Fruit fly (Drosophila melanogaster) whole organism, embryonic: Measurements from ENCODE around the gene CG10809.

Source experiments
- Adf1 ChIP-seq: fragments of 200-800 bp; sonication (Bioruptor generic); IDR thresholded peaks from 2 replicates; pipeline ENCODE4 v1.3.6; 2022; ENCODE audit warnings: missing biosample characterization, missing genetic modification characterization
- Aef1 ChIP-seq: fragments of 200-800 bp; sonication (Bioruptor generic); IDR thresholded peaks from 3 replicates; pipeline ENCODE4 v1.3.6; 2022; ENCODE audit warnings: missing biosample characterization, missing genetic modification characterization
- B-H2 ChIP-seq: fragments of 200-800 bp; sonication (Bioruptor generic); optimal IDR thresholded peaks from 2 replicates; lab custom pipeline; 2018; ENCODE audit warnings: missing biosample characterization, mild to moderate bottlenecking, missing genetic modification characterization
- Bdp1 ChIP-seq: fragments of 200-800 bp; sonication (Bioruptor generic); optimal IDR thresholded peaks from 3 replicates; lab custom pipeline; 2016; ENCODE audit warnings: missing biosample characterization, missing genetic modification characterization
- CG10366 ChIP-seq: fragments of 200-800 bp; sonication (Bioruptor generic); IDR thresholded peaks from 2 replicates; pipeline ENCODE4 v1.3.6; 2022; ENCODE audit warnings: missing biosample characterization, missing genetic modification characterization
- CG11504 ChIP-seq: fragments of 200-800 bp; sonication (Bioruptor generic); optimal IDR thresholded peaks from 3 replicates; lab custom pipeline; 2019; ENCODE audit warnings: missing biosample characterization, mild to moderate bottlenecking, missing genetic modification characterization, moderate library complexity
- CG14050 ChIP-seq: fragments of 200-800 bp; sonication (Bioruptor generic); IDR thresholded peaks from 3 replicates; pipeline ENCODE4 v1.3.6; 2022; ENCODE audit warnings: missing biosample characterization, missing genetic modification characterization
- CG17385 ChIP-seq: fragments of 200-800 bp; sonication (Bioruptor generic); optimal IDR thresholded peaks from 3 replicates; lab custom pipeline; 2018; ENCODE audit warnings: missing biosample characterization, mild to moderate bottlenecking, missing genetic modification characterization
- CG17829 ChIP-seq: fragments of 200-800 bp; optimal IDR thresholded peaks from 2 replicates; lab custom pipeline; 2019; ENCODE audit warnings: missing biosample characterization, mild to moderate bottlenecking, missing genetic modification characterization, moderate library complexity
- CG1792 ChIP-seq: fragments of 200-800 bp; sonication (Bioruptor generic); optimal IDR thresholded peaks from 2 replicates; lab custom pipeline; 2016; ENCODE audit warnings: missing biosample characterization, missing genetic modification characterization
- CG1832 ChIP-seq: fragments of 200-800 bp; sonication (Bioruptor generic); optimal IDR thresholded peaks from 2 replicates; lab custom pipeline; 2017; ENCODE audit warnings: missing biosample characterization, mild to moderate bottlenecking, missing genetic modification characterization, inconsistent platforms
- CG31388 ChIP-seq: fragments of 200-800 bp; sonication (Bioruptor generic); optimal IDR thresholded peaks from 2 replicates; lab custom pipeline; 2016; ENCODE audit warnings: missing biosample characterization, missing genetic modification characterization
- CG34376 ChIP-seq: fragments of 200-800 bp; sonication (Bioruptor generic); optimal IDR thresholded peaks from 2 replicates; lab custom pipeline; 2018; ENCODE audit warnings: missing biosample characterization, mild to moderate bottlenecking, missing genetic modification characterization
- CG34422 ChIP-seq: fragments of 200-800 bp; sonication (Bioruptor generic); IDR thresholded peaks from 3 replicates; pipeline ENCODE4 v1.3.6; 2022; ENCODE audit warnings: missing biosample characterization, missing genetic modification characterization
- CG4282 ChIP-seq: fragments of 200-800 bp; sonication (Bioruptor generic); optimal IDR thresholded peaks from 2 replicates; lab custom pipeline; 2016; ENCODE audit warnings: missing biosample characterization, missing genetic modification characterization
- CG4617 ChIP-seq: fragments of 200-800 bp; sonication (Bioruptor generic); optimal IDR thresholded peaks from 3 replicates; lab custom pipeline; 2016; ENCODE audit warnings: missing biosample characterization, missing genetic modification characterization, borderline replicate concordance
- CG7786 ChIP-seq: fragments of 200-800 bp; sonication (Bioruptor generic); optimal IDR thresholded peaks from 2 replicates; lab custom pipeline; 2016; ENCODE audit warnings: missing biosample characterization, missing genetic modification characterization
- CG7839 ChIP-seq: fragments of 200-800 bp; sonication (Bioruptor generic); optimal IDR thresholded peaks from 3 replicates; lab custom pipeline; 2018; ENCODE audit warnings: missing biosample characterization, mild to moderate bottlenecking, missing genetic modification characterization, moderate library complexity
- CG7963 ChIP-seq: fragments of 200-800 bp; sonication (Bioruptor generic); IDR thresholded peaks from 3 replicates; pipeline ENCODE4 v1.3.6; 2022; ENCODE audit warnings: missing biosample characterization, missing genetic modification characterization; ENCODE audit not compliant: partially characterized antibody
- Chrac-16 ChIP-seq: fragments of 200-800 bp; sonication (Bioruptor generic); optimal IDR thresholded peaks from 3 replicates; lab custom pipeline; 2016; ENCODE audit warnings: missing biosample characterization, missing genetic modification characterization
- D ChIP-seq, 2 experiments: fragments of 200-800 bp in 1 of 2; fragments of >200 bp in 1 of 2; sonication (Bioruptor generic) in 1 of 2; optimal IDR thresholded peaks; 2 replicates in 1 of 2; 3 replicates in 1 of 2; lab custom pipeline; 2017; ENCODE audit warnings: mild to moderate bottlenecking in 1 of 2, missing biosample characterization in 1 of 2, missing genetic modification characterization in 1 of 2, missing genetic modification reagents in 1 of 2
- Dek ChIP-seq: fragments of 200-800 bp; sonication (Bioruptor generic); optimal IDR thresholded peaks from 3 replicates; lab custom pipeline; 2019; ENCODE audit warnings: missing biosample characterization, mild to moderate bottlenecking, missing genetic modification characterization, moderate library complexity
- E2f2 ChIP-seq: fragments of 200-800 bp; sonication (Bioruptor generic); IDR thresholded peaks from 2 replicates; pipeline ENCODE4 v1.3.6; 2022; ENCODE audit warnings: missing biosample characterization, missing genetic modification characterization
- Hand ChIP-seq: fragments of 200-800 bp; sonication (Bioruptor generic); optimal IDR thresholded peaks from 2 replicates; lab custom pipeline; 2017; ENCODE audit warnings: mild to moderate bottlenecking, missing biosample characterization, missing genetic modification reagents, missing genetic modification characterization
- HmgZ ChIP-seq: fragments of 200-800 bp; sonication (Bioruptor generic); optimal IDR thresholded peaks from 2 replicates; lab custom pipeline; 2018; ENCODE audit warnings: missing biosample characterization, mild to moderate bottlenecking, missing genetic modification characterization
- Hr51 ChIP-seq, 2 experiments: fragments of 200-800 bp; sonication (Bioruptor generic); optimal IDR thresholded peaks; 2 replicates in 1 of 2; 3 replicates in 1 of 2; lab custom pipeline; 2016 to 2018; ENCODE audit warnings: missing biosample characterization in 2 of 2, missing genetic modification characterization in 2 of 2, mild to moderate bottlenecking in 1 of 2, moderate library complexity in 1 of 2
- Mad ChIP-seq: fragments of 200-800 bp; sonication (Bioruptor generic); optimal IDR thresholded peaks from 2 replicates; lab custom pipeline; 2016; ENCODE audit warnings: missing biosample characterization, missing genetic modification characterization
- Nf-YC ChIP-seq: fragments of 200-800 bp; optimal IDR thresholded peaks from 3 replicates; lab custom pipeline; 2019; ENCODE audit warnings: missing biosample characterization, mild to moderate bottlenecking, missing genetic modification characterization, moderate library complexity
- Rx ChIP-seq: fragments of 200-800 bp; sonication (Bioruptor generic); IDR thresholded peaks from 2 replicates; pipeline ENCODE4 v1.3.6; 2022; ENCODE audit warnings: missing biosample characterization, missing genetic modification characterization
- Trl ChIP-seq, 3 experiments: fragments of >200 bp in 2 of 3; fragments of 200-800 bp in 1 of 3; sonication (Bioruptor generic) in 1 of 3; optimal IDR thresholded peaks; 2 replicates in 1 of 3; 3 replicates in 2 of 3; lab custom pipeline; 2016 to 2017; ENCODE audit warnings: missing biosample characterization in 1 of 3, missing genetic modification characterization in 1 of 3
- amos ChIP-seq: fragments of 200-800 bp; sonication (Bioruptor generic); IDR thresholded peaks from 2 replicates; pipeline ENCODE4 v1.3.6; 2022; ENCODE audit warnings: missing biosample characterization, missing genetic modification characterization; ENCODE audit not compliant: partially characterized antibody
- ash1 ChIP-seq: fragments of 200-800 bp; sonication (Bioruptor generic); optimal IDR thresholded peaks from 2 replicates; lab custom pipeline; 2018; ENCODE audit warnings: missing biosample characterization, mild to moderate bottlenecking, missing genetic modification characterization
- bigmax ChIP-seq: fragments of 200-800 bp; sonication (Bioruptor generic); optimal IDR thresholded peaks from 2 replicates; lab custom pipeline; 2018; ENCODE audit warnings: missing biosample characterization, mild to moderate bottlenecking, missing genetic modification characterization
- chif ChIP-seq, 2 experiments: fragments of 200-800 bp; sonication (Bioruptor generic); optimal IDR thresholded peaks; 3 replicates each; lab custom pipeline; 2016; ENCODE audit warnings: missing biosample characterization in 2 of 2, missing genetic modification characterization in 2 of 2
- dimm ChIP-seq: fragments of 200-800 bp; sonication (Bioruptor generic); IDR thresholded peaks from 2 replicates; pipeline ENCODE4 v1.3.6; 2022; ENCODE audit warnings: missing biosample characterization, missing genetic modification characterization
- en ChIP-seq: fragments of 200-800 bp; sonication (Bioruptor generic); optimal IDR thresholded peaks from 2 replicates; lab custom pipeline; 2016; ENCODE audit warnings: missing biosample characterization, missing genetic modification characterization
- hth ChIP-seq: fragments of >200 bp; optimal IDR thresholded peaks from 2 replicates; lab custom pipeline; 2017; ENCODE audit warnings: inconsistent platforms
- mam ChIP-seq: fragments of 200-800 bp; sonication (Bioruptor generic); optimal IDR thresholded peaks from 3 replicates; lab custom pipeline; 2016; ENCODE audit warnings: missing biosample characterization, missing genetic modification characterization
- nmo ChIP-seq: fragments of 200-800 bp; sonication (Bioruptor generic); optimal IDR thresholded peaks from 2 replicates; lab custom pipeline; 2018; ENCODE audit warnings: missing biosample characterization, mild to moderate bottlenecking, missing genetic modification characterization, moderate library complexity
- odd ChIP-seq: fragments of 200-800 bp; sonication (Bioruptor generic); optimal IDR thresholded peaks from 2 replicates; lab custom pipeline; 2017; ENCODE audit warnings: missing biosample characterization, mild to moderate bottlenecking, missing genetic modification characterization
- pho ChIP-seq: fragments of 200-800 bp; sonication (Bioruptor generic); optimal IDR thresholded peaks from 2 replicates; lab custom pipeline; 2016; ENCODE audit warnings: missing biosample characterization, missing genetic modification characterization
- rib ChIP-seq: fragments of 200-800 bp; sonication (Bioruptor generic); IDR thresholded peaks from 2 replicates; pipeline ENCODE4 v1.3.6; 2022; ENCODE audit warnings: missing biosample characterization, missing genetic modification characterization
- ro ChIP-seq: fragments of 200-800 bp; sonication (Bioruptor generic); IDR thresholded peaks from 2 replicates; pipeline ENCODE4 v1.3.6; 2022; ENCODE audit warnings: missing biosample characterization, missing genetic modification characterization
- sens ChIP-seq: fragments of 200-800 bp; sonication (Bioruptor generic); peaks from one replicate; lab custom pipeline; 2016; ENCODE audit warnings: missing biosample characterization, missing genetic modification characterization
- sqz ChIP-seq: fragments of 200-800 bp; sonication (Bioruptor generic); optimal IDR thresholded peaks from 3 replicates; lab custom pipeline; 2018; ENCODE audit warnings: missing biosample characterization, mild to moderate bottlenecking, missing genetic modification characterization
- stc ChIP-seq: fragments of 200-800 bp; sonication (Bioruptor generic); IDR thresholded peaks from 2 replicates; pipeline ENCODE4 v1.3.6; 2022; ENCODE audit warnings: missing biosample characterization, missing genetic modification characterization
- tap ChIP-seq: fragments of 200-800 bp; optimal IDR thresholded peaks from 3 replicates; lab custom pipeline; 2019; ENCODE audit warnings: missing biosample characterization, mild to moderate bottlenecking, missing genetic modification characterization, moderate library complexity
- tna ChIP-seq: fragments of 200-800 bp; sonication (Bioruptor generic); IDR thresholded peaks from 2 replicates; pipeline ENCODE4 v1.3.6; 2022; ENCODE audit warnings: missing biosample characterization, missing genetic modification characterization; ENCODE audit not compliant: partially characterized antibody
- usp ChIP-seq: fragments of >200 bp; optimal IDR thresholded peaks from 2 replicates; lab custom pipeline; 2017; ENCODE audit warnings: missing biosample characterization, missing genetic modification characterization
- wor ChIP-seq: fragments of 200-800 bp; sonication (Bioruptor generic); IDR thresholded peaks from 2 replicates; pipeline ENCODE4 v1.3.6; 2022; ENCODE audit warnings: missing biosample characterization, missing genetic modification characterization

The CG10809 gene

dm6 chr3L:9899046-9899659, 39.5 kb upstream of the CG10809 start, which contains the start of gene nudE (continued):
- TF ChIP-seq E2f2 (GFP tag; lab: Robert Waterston, UW) = peak; percentile 56
- no peak for TF ChIP-seq CG1832 (GFP tag; lab: Kevin White, UChicago)
- TF ChIP-seq stc = no peak
- no peak for TF ChIP-seq usp (GFP tag; lab: Kevin White, UChicago)
- TF ChIP-seq CG7839 (tag; lab: Kevin White, UChicago) = peak; percentile 28
- no peak for TF ChIP-seq CG7963 (GFP tag; lab: Robert Waterston, UW)
- TF ChIP-seq Rx = 0 out of 2 replicates have a peak, but pooled peaks have one; percentile 11
- no peak for TF ChIP-seq D (optimal IDR thresholded peaks at IDR 0.05; lab: Kevin White, UChicago)
- TF ChIP-seq D (GFP tag; optimal IDR thresholded peaks at IDR 0.05; lab: Kevin White, UChicago) = no peak
- peak; percentile 10 for TF ChIP-seq HmgZ (tag; lab: Kevin White, UChicago)
- peak; percentile 59 for TF ChIP-seq Aef1 (GFP tag; lab: Robert Waterston, UW)
- TF ChIP-seq bigmax (GFP tag; lab: Kevin White, UChicago) = no peak
- TF ChIP-seq wor (GFP tag; lab: Robert Waterston, UW) = no peak
- TF ChIP-seq tna (GFP tag; lab: Robert Waterston, UW) = no peak
- 0 out of 2 replicates have a peak, but pooled peaks have one; percentile 22 for TF ChIP-seq amos
- no peak for TF ChIP-seq Hand
- peak; percentile 5 for TF ChIP-seq en (GFP tag; lab: Kevin White, UChicago)
- TF ChIP-seq CG11504 (tag; lab: Kevin White, UChicago) = peak; percentile 39
- no peak for TF ChIP-seq CG17829 (tag; lab: Kevin White, UChicago)
- TF ChIP-seq rib (GFP tag; lab: Robert Waterston, UW) = no peak
- TF ChIP-seq CG31388 (GFP tag; lab: Kevin White, UChicago) = no peak
- TF ChIP-seq mam = peak; percentile 50
- peak; percentile 32 for TF ChIP-seq nmo (GFP tag; lab: Kevin White, UChicago)
- TF ChIP-seq Trl (optimal IDR thresholded peaks at IDR 0.05; lab: Kevin White, UChicago) = no peak
- peak; percentile 32 for TF ChIP-seq Trl (GFP tag; optimal IDR thresholded peaks at IDR 0.05; lab: Kevin White, UChicago)
- peak; percentile 87 for TF ChIP-seq sens (GFP tag; lab: Kevin White, UChicago)
- TF ChIP-seq sqz = no peak
- TF ChIP-seq Adf1 (GFP tag; lab: Robert Waterston, UW) = peak; percentile 50; the same call in 1 of the 2 replicates
- TF ChIP-seq Nf-YC (tag; lab: Kevin White, UChicago) = no peak
- no peak for TF ChIP-seq chif (GFP tag; optimal IDR thresholded peaks at IDR 0.05; lab: Kevin White, UChicago)
- TF ChIP-seq pho = peak; percentile 21
- no peak for TF ChIP-seq CG7786
- TF ChIP-seq hth = no peak
- peak; percentile 45 for TF ChIP-seq CG34376
- TF ChIP-seq dimm (GFP tag; lab: Robert Waterston, UW) = no peak
- peak; percentile 8 for TF ChIP-seq Dek (tag; lab: Kevin White, UChicago)
- TF ChIP-seq CG34422 (GFP tag; lab: Robert Waterston, UW) = peak; percentile 55; the same call in 1 of the 3 replicates
- no peak for TF ChIP-seq tap (tag; lab: Kevin White, UChicago)
- peak; percentile 10 for TF ChIP-seq B-H2 (GFP tag; lab: Kevin White, UChicago)
- peak; percentile 72 for TF ChIP-seq CG4617 (GFP tag; lab: Kevin White, UChicago)
- TF ChIP-seq ash1 (GFP tag; lab: Kevin White, UChicago) = no peak
- TF ChIP-seq CG1792 = no peak
- no peak for TF ChIP-seq Mad (GFP tag; lab: Kevin White, UChicago)
- no peak for TF ChIP-seq CG14050 (GFP tag; lab: Robert Waterston, UW)
- peak; percentile 22 for TF ChIP-seq CG17385
- peak; percentile 18 for TF ChIP-seq Chrac-16
- TF ChIP-seq CG4282 (GFP tag; lab: Kevin White, UChicago) = peak; percentile 50
- TF ChIP-seq CG10366 (GFP tag; lab: Robert Waterston, UW) = no peak
- no peak for TF ChIP-seq Bdp1 (GFP tag; lab: Kevin White, UChicago)
- TF ChIP-seq ro (GFP tag; lab: Robert Waterston, UW) = no peak
- TF ChIP-seq Hr51 (GFP tag; optimal IDR thresholded peaks at IDR 0.05; lab: Kevin White, UChicago) = no peak
- TF ChIP-seq odd (GFP tag; lab: Kevin White, UChicago) = peak; percentile 4
